Worm (Caenorhabditis elegans) whole organism, L1 larva: ENCODE results near the gene C06E4.8.

ENCODE experiments used
- fos-1 ChIP-seq: fragments of 150-350 bp; optimal IDR thresholded peaks from 2 replicates; lab custom pipeline; 2014; ENCODE audit warnings: missing biosample characterization, missing genetic modification characterization
- hpl-2 ChIP-seq: fragments of 150-350 bp; optimal IDR thresholded peaks from 2 replicates; lab custom pipeline; 2014; ENCODE audit warnings: missing biosample characterization, missing genetic modification reagents, missing genetic modification characterization
- nhr-12 ChIP-seq: sonication (generic microtip); optimal IDR thresholded peaks from 2 replicates; lab custom pipeline; 2017; ENCODE audit warnings: missing biosample characterization, missing genetic modification characterization
- nhr-71 ChIP-seq: sonication (generic microtip); optimal IDR thresholded peaks from 2 replicates; lab custom pipeline; 2016; ENCODE audit warnings: mild to moderate bottlenecking, missing genetic modification characterization, moderate library complexity, missing compliant biosample characterization
- nhr-76 ChIP-seq: sonication (generic microtip); optimal IDR thresholded peaks from 2 replicates; lab custom pipeline; 2017; ENCODE audit warnings: missing biosample characterization, missing genetic modification characterization
- pqm-1 ChIP-seq: sonication (generic microtip); optimal IDR thresholded peaks from 3 replicates; lab custom pipeline; 2017; ENCODE audit warnings: missing biosample characterization, missing genetic modification characterization
- tbx-2 ChIP-seq: sonication (generic microtip); optimal IDR thresholded peaks from 2 replicates; lab custom pipeline; 2016; ENCODE audit warnings: missing genetic modification characterization, missing compliant biosample characterization

DNA sequence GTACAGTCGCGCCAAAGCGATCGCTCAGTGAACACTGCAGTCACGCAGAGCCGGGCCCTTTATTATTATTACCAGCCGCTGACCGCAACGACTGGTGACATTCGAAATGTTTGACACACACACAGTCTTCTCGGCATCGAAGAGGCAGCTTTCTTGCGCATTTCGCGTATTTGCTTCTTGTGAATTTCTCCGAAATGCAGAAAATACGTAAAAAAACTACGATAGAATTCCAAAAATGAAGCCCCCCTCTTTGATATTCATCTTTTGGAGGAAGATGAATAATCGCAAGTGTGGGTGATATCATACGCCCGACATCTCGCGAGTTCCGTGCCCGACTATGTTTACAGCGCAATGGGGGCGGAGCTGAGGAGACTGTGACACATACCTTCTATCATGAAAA, 32.4 kb downstream of the C06E4.8 start:
- TF ChIP-seq nhr-76 (no peak), pqm-1 (tag; lab: Kevin White, UChicago) (no peak), hpl-2 (GFP tag; lab: Kevin White, UChicago) (no peak), nhr-12 (tag; lab: Kevin White, UChicago) (no peak), nhr-71 (tag; lab: Kevin White, UChicago) (no peak), fos-1 (tag; lab: Kevin White, UChicago) (no peak), tbx-2 (tag; lab: Kevin White, UChicago) (no peak)
